Worm (Caenorhabditis elegans) whole organism, early embryonic: ENCODE data around the gene ZC404.16.

Source experiments
- ama-1 ChIP-seq: fragments of 150-350 bp; optimal IDR thresholded peaks from 2 replicates; lab custom pipeline; 2014
- ets-7 ChIP-seq: sonication (generic microtip); optimal IDR thresholded peaks from 2 replicates; lab custom pipeline; 2016; ENCODE audit warnings: missing genotype, missing genetic modification characterization, missing compliant biosample characterization
- flt-1 ChIP-seq: fragments of 200-800 bp; sonication (Bioruptor generic); IDR thresholded peaks from 2 replicates; pipeline ENCODE4 v1.3.6; 2022; ENCODE audit warnings: missing genetic modification characterization, missing compliant biosample characterization
- hmbx-1 ChIP-seq: sonication (generic microtip); optimal IDR thresholded peaks from 2 replicates; lab custom pipeline; 2016; ENCODE audit warnings: mild to moderate bottlenecking, missing genetic modification characterization, missing compliant biosample characterization
- sea-1 ChIP-seq: fragments of 200-800 bp; sonication (Bioruptor generic); conservative IDR thresholded peaks from 2 replicates; pipeline ENCODE4 v1.3.6; 2022; ENCODE audit warnings: missing genetic modification characterization, missing compliant biosample characterization
- tbx-37 ChIP-seq: fragments of 200-800 bp; sonication (Bioruptor generic); conservative IDR thresholded peaks from 2 replicates; pipeline ENCODE4 v1.3.6; 2022; ENCODE audit warnings: missing genetic modification reagents, missing genetic modification characterization, missing compliant biosample characterization
- tra-4 ChIP-seq: sonication (generic microtip); optimal IDR thresholded peaks from 2 replicates; lab custom pipeline; 2017; ENCODE audit warnings: missing genetic modification characterization, missing compliant biosample characterization

- TF ChIP-seq flt-1 (no peak), tbx-37 (GFP tag; lab: Robert Waterston, UW) (no peak), sea-1 (GFP tag; lab: Robert Waterston, UW) (no peak), ets-7 (tag; lab: Kevin White, UChicago) (no peak), ama-1 (lab: Kevin White, UChicago) (no peak), tra-4 (tag; lab: Kevin White, UChicago) (no peak), hmbx-1 (tag; lab: Kevin White, UChicago) (no peak)
Observed at ce11 chrV:6792565-6792964, 18.9 kb upstream of the ZC404.16 start, which contains the start of gene gck-2.
